Fruit fly (Drosophila melanogaster): ENCODE results near the gene ATPsynD.

ATPsynD gene

DNA sequence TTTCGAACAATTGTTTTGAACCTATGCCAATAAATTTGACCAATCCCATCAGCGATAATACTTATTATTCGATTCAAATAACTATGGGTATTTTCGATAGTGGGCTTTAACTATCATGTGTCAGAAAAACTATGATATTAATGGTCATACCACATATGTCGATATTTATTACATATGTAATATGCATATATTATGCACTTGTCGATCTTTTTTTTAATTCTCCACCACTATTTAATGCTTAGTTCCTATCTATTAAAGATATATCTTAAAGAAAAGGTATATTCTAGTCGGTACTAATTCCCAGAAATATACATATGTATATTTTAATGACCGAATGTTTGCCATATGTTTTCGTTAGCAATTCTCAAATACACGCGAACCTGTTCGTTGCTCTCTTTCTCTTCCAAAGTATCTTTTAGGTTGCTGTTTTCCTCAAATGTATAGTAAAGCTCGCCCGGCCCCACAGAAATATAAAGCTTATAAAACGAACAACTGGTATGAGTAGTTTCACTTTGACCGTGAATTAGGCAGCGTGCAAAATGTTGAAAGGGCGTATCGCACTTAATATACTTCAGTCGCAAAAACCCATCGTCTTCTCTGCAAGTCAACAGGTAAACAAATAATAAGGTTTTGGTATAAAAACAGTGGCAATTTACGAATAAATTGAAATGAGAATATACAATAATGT lies 37.5 kb downstream of the ATPsynD start, which contains the start of gene Cyp12a5:
Gene Cyp12a5, plus strand, starts transcription at position 503 of the 688 bp plus-strand sequence.
- no peak for TF ChIP-seq Crg-1 (GFP tag; optimal IDR thresholded peaks at IDR 0.05)
- peak; percentile 67 for TF ChIP-seq CG33017 (tag; optimal IDR thresholded peaks at IDR 0.05)
- no peak for TF ChIP-seq Hr96 (GFP tag; optimal IDR thresholded peaks at IDR 0.05)
- TF ChIP-seq CG1620 (GFP tag; optimal IDR thresholded peaks at IDR 0.05) = no peak
- no peak for TF ChIP-seq pad (GFP tag; optimal IDR thresholded peaks at IDR 0.05)
- TF ChIP-seq CG11617 (GFP tag; optimal IDR thresholded peaks at IDR 0.05) = peak; percentile 61
- TF ChIP-seq cnc (optimal IDR thresholded peaks at IDR 0.05) = no peak
- TF ChIP-seq CG5204 (GFP tag; optimal IDR thresholded peaks at IDR 0.05) = no peak
- TF ChIP-seq kay (GFP tag; ENCODE audit: borderline replicate concordance) = peak; percentile 75
- no peak for TF ChIP-seq CG7045 (GFP tag; optimal IDR thresholded peaks at IDR 0.05)
- peak; percentile 64 for TF ChIP-seq CG7101 (tag; optimal IDR thresholded peaks at IDR 0.05)
- no peak for TF ChIP-seq CG12768 (GFP tag; optimal IDR thresholded peaks at IDR 0.05)
- TF ChIP-seq bab1 (GFP tag; optimal IDR thresholded peaks at IDR 0.05) = peak; percentile 2
- no peak for TF ChIP-seq toe (GFP tag; optimal IDR thresholded peaks at IDR 0.05)
- TF ChIP-seq tj (GFP tag; optimal IDR thresholded peaks at IDR 0.05) = peak; percentile 5
- TF ChIP-seq ovo (GFP tag; optimal IDR thresholded peaks at IDR 0.05) = no peak
- TF ChIP-seq Mnt (GFP tag; optimal IDR thresholded peaks at IDR 0.05) = peak; percentile 29
- TF ChIP-seq Clk (GFP tag; optimal IDR thresholded peaks at IDR 0.05) = no peak
- TF ChIP-seq cic (GFP tag; optimal IDR thresholded peaks at IDR 0.05) = peak; percentile 85
- no peak for TF ChIP-seq CG14711 (tag; optimal IDR thresholded peaks at IDR 0.05)

DNA sequence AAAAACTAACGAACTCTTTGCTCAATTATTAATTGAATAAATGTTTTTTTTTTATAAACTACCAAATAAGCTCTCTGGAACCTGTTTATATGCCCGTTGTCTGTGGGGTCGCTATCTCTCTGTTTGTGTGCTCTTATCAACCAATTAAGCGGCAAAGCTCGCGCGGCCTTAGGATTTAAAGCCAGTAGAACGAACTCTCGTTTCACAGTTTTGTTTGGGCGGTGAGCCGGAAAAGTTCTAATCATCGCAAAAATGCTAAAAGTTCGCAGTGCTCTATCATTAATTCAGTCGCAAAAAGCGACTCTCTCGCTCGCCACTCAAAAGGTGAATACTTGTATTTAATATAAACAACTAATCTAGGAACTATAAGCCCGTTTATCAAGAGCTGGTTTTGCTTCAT lies 40.2 kb downstream of the ATPsynD start, which contains the start of gene Cyp12a4:
Gene Cyp12a4, plus strand, starts transcription at position 202 of the 400 bp plus-strand sequence.
- TF ChIP-seq bab1 (GFP tag; optimal IDR thresholded peaks at IDR 0.05) = peak; percentile 14
- TF ChIP-seq Mnt (GFP tag; optimal IDR thresholded peaks at IDR 0.05) = peak; percentile 64
- peak; percentile 49 for TF ChIP-seq CG7101 (tag; optimal IDR thresholded peaks at IDR 0.05)
- no peak for TF ChIP-seq CG1620 (GFP tag; optimal IDR thresholded peaks at IDR 0.05)
- peak; percentile 5 for TF ChIP-seq CG7045 (GFP tag; optimal IDR thresholded peaks at IDR 0.05)
- TF ChIP-seq CG12768 (GFP tag; optimal IDR thresholded peaks at IDR 0.05) = peak; percentile 70
- TF ChIP-seq cnc (optimal IDR thresholded peaks at IDR 0.05) = no peak
- peak; percentile 20 for TF ChIP-seq CG5204 (GFP tag; optimal IDR thresholded peaks at IDR 0.05)
- peak; percentile 3 for TF ChIP-seq CG14711 (tag; optimal IDR thresholded peaks at IDR 0.05)
- peak; percentile 6 for TF ChIP-seq toe (GFP tag; optimal IDR thresholded peaks at IDR 0.05)
- TF ChIP-seq Clk (GFP tag; optimal IDR thresholded peaks at IDR 0.05) = no peak
- no peak for TF ChIP-seq ovo (GFP tag; optimal IDR thresholded peaks at IDR 0.05)
- peak; percentile 92 for TF ChIP-seq cic (GFP tag; optimal IDR thresholded peaks at IDR 0.05)
- TF ChIP-seq tj (GFP tag; optimal IDR thresholded peaks at IDR 0.05) = no peak
- TF ChIP-seq CG33017 (tag; optimal IDR thresholded peaks at IDR 0.05) = peak; percentile 59
- peak; percentile 41 for TF ChIP-seq kay (GFP tag; ENCODE audit: borderline replicate concordance)
- no peak for TF ChIP-seq Hr96 (GFP tag; optimal IDR thresholded peaks at IDR 0.05)
- TF ChIP-seq CG11617 (GFP tag; optimal IDR thresholded peaks at IDR 0.05) = no peak
- peak; percentile 26 for TF ChIP-seq Crg-1 (GFP tag; optimal IDR thresholded peaks at IDR 0.05)
- TF ChIP-seq pad (GFP tag; optimal IDR thresholded peaks at IDR 0.05) = no peak
